Worm (Caenorhabditis elegans): ENCODE results near the gene clec-123.

ce11 chrII:3118907-3119382 lies 4.9 kb downstream of the clec-123 start, which contains the start of gene T10D4.6:
- TF ChIP-seq ama-1 (optimal IDR thresholded peaks at IDR 0.05) (no peak), R02D3.7 (tag; optimal IDR thresholded peaks at IDR 0.05) (no peak), lin-39 (tag; optimal IDR thresholded peaks at IDR 0.05) (no peak)
